Fruit fly (Drosophila melanogaster) whole organism, embryonic: ENCODE measurements around the gene fau.

Source experiments
- Abd-B ChIP-seq: fragments of 200-800 bp; sonication (Bioruptor generic); optimal IDR thresholded peaks from 2 replicates; lab custom pipeline; 2018; ENCODE audit warnings: missing biosample characterization, mild to moderate bottlenecking, missing genetic modification characterization, moderate library complexity
- Bteb2 ChIP-seq: fragments of 200-800 bp; sonication (Bioruptor generic); optimal IDR thresholded peaks from 2 replicates; lab custom pipeline; 2016; ENCODE audit warnings: missing biosample characterization, missing genetic modification characterization
- CG10267 ChIP-seq: fragments of 200-800 bp; sonication (Bioruptor generic); optimal IDR thresholded peaks from 2 replicates; lab custom pipeline; 2018; ENCODE audit warnings: missing biosample characterization, mild to moderate bottlenecking, missing genetic modification characterization, moderate library complexity
- CG10321 ChIP-seq: fragments of 200-800 bp; sonication (Bioruptor generic); IDR thresholded peaks from 2 replicates; pipeline ENCODE4 v1.3.6; 2022; ENCODE audit warnings: missing biosample characterization, missing genetic modification characterization
- CG10431 ChIP-seq: fragments of 200-800 bp; sonication (Bioruptor generic); optimal IDR thresholded peaks from 3 replicates; lab custom pipeline; 2018; ENCODE audit warnings: missing biosample characterization, mild to moderate bottlenecking, missing genetic modification characterization
- CG12155 ChIP-seq: fragments of 200-800 bp; sonication (Bioruptor generic); optimal IDR thresholded peaks from 3 replicates; lab custom pipeline; 2016; ENCODE audit warnings: missing biosample characterization, missing genetic modification characterization
- CG14860 ChIP-seq: fragments of 200-800 bp; sonication (Bioruptor generic); IDR thresholded peaks from 3 replicates; pipeline ENCODE4 v1.3.6; 2022; ENCODE audit warnings: missing biosample characterization, missing genetic modification characterization; ENCODE audit not compliant: partially characterized antibody
- CG15269 ChIP-seq: fragments of 200-800 bp; sonication (Bioruptor generic); optimal IDR thresholded peaks from 2 replicates; lab custom pipeline; 2018; ENCODE audit warnings: missing biosample characterization, mild to moderate bottlenecking, missing genetic modification characterization, moderate library complexity
- CG1602 ChIP-seq: fragments of 200-800 bp; sonication (Bioruptor generic); optimal IDR thresholded peaks from 3 replicates; lab custom pipeline; 2016; ENCODE audit warnings: missing biosample characterization, missing genetic modification characterization
- CG16863 ChIP-seq: fragments of 200-800 bp; sonication (Bioruptor generic); optimal IDR thresholded peaks from 3 replicates; lab custom pipeline; 2016; ENCODE audit warnings: missing biosample characterization, missing genetic modification characterization
- CG17802 ChIP-seq: fragments of 200-800 bp; sonication (Bioruptor generic); optimal IDR thresholded peaks from 2 replicates; lab custom pipeline; 2018; ENCODE audit warnings: missing biosample characterization, mild to moderate bottlenecking, missing genetic modification characterization, moderate library complexity
- CG1832 ChIP-seq: fragments of 200-800 bp; sonication (Bioruptor generic); optimal IDR thresholded peaks from 2 replicates; lab custom pipeline; 2017; ENCODE audit warnings: missing biosample characterization, mild to moderate bottlenecking, missing genetic modification characterization, inconsistent platforms
- CG2889 ChIP-seq: fragments of 200-800 bp; sonication (Bioruptor generic); IDR thresholded peaks from 3 replicates; pipeline ENCODE4 v1.3.6; 2022; ENCODE audit warnings: missing biosample characterization, missing genetic modification characterization
- CG30403 ChIP-seq: fragments of 200-800 bp; sonication (Bioruptor generic); optimal IDR thresholded peaks from 3 replicates; lab custom pipeline; 2016; ENCODE audit warnings: missing biosample characterization, missing genetic modification characterization
- CG32532 ChIP-seq: fragments of 200-800 bp; sonication (Bioruptor generic); IDR thresholded peaks from 2 replicates; pipeline ENCODE4 v1.3.6; 2022; ENCODE audit warnings: missing biosample characterization, missing genetic modification characterization
- CG3838 ChIP-seq: fragments of 200-800 bp; sonication (Bioruptor generic); optimal IDR thresholded peaks from 3 replicates; lab custom pipeline; 2016; ENCODE audit warnings: missing biosample characterization, missing genetic modification characterization
- CG4282 ChIP-seq: fragments of 200-800 bp; sonication (Bioruptor generic); optimal IDR thresholded peaks from 2 replicates; lab custom pipeline; 2016; ENCODE audit warnings: missing biosample characterization, missing genetic modification characterization
- CG43689 ChIP-seq: fragments of 200-800 bp; sonication (Bioruptor generic); IDR thresholded peaks from 2 replicates; pipeline ENCODE4 v1.3.6; 2022; ENCODE audit warnings: missing biosample characterization, missing genetic modification characterization
- CG6254 ChIP-seq: fragments of 200-800 bp; sonication (Bioruptor generic); optimal IDR thresholded peaks from 3 replicates; lab custom pipeline; 2017; ENCODE audit warnings: mild to moderate bottlenecking, missing biosample characterization, missing genetic modification reagents, missing genetic modification characterization
- CG6654 ChIP-seq: fragments of 200-800 bp; sonication (Bioruptor generic); optimal IDR thresholded peaks from 2 replicates; lab custom pipeline; 2017; ENCODE audit warnings: missing biosample characterization, mild to moderate bottlenecking, missing genetic modification characterization
- CG6689 ChIP-seq: fragments of 200-800 bp; sonication (Bioruptor generic); IDR thresholded peaks from 2 replicates; pipeline ENCODE4 v1.3.6; 2022; ENCODE audit warnings: missing biosample characterization, missing genetic modification characterization
- CG7271 ChIP-seq: fragments of 200-800 bp; sonication (Bioruptor generic); optimal IDR thresholded peaks from 2 replicates; lab custom pipeline; 2018; ENCODE audit warnings: missing biosample characterization, mild to moderate bottlenecking, missing genetic modification characterization, moderate library complexity
- CG8388 ChIP-seq: fragments of 200-800 bp; sonication (Bioruptor generic); optimal IDR thresholded peaks from 2 replicates; lab custom pipeline; 2019; ENCODE audit warnings: missing biosample characterization, mild to moderate bottlenecking, missing genetic modification characterization, moderate library complexity
- CG9876 ChIP-seq: fragments of 200-800 bp; sonication (Bioruptor generic); optimal IDR thresholded peaks from 2 replicates; lab custom pipeline; 2016; ENCODE audit warnings: missing biosample characterization, missing genetic modification characterization
- CrebB ChIP-seq: fragments of 200-800 bp; sonication (Bioruptor generic); optimal IDR thresholded peaks from 3 replicates; lab custom pipeline; 2018; ENCODE audit warnings: missing biosample characterization, mild to moderate bottlenecking, missing genetic modification characterization
- Dek ChIP-seq: fragments of 200-800 bp; sonication (Bioruptor generic); optimal IDR thresholded peaks from 3 replicates; lab custom pipeline; 2019; ENCODE audit warnings: missing biosample characterization, mild to moderate bottlenecking, missing genetic modification characterization, moderate library complexity
- Dip3 ChIP-seq: fragments of 200-800 bp; sonication (Bioruptor generic); optimal IDR thresholded peaks from 3 replicates; lab custom pipeline; 2016; ENCODE audit warnings: missing biosample characterization, missing genetic modification characterization
- Gsc ChIP-seq: fragments of 200-800 bp; sonication (Bioruptor generic); IDR thresholded peaks from 2 replicates; pipeline ENCODE4 v1.3.6; 2022; ENCODE audit warnings: missing biosample characterization, missing genetic modification characterization
- HLH54F ChIP-seq: fragments of 200-800 bp; sonication (Bioruptor generic); optimal IDR thresholded peaks from 3 replicates; lab custom pipeline; 2016; ENCODE audit warnings: missing biosample characterization, missing genetic modification characterization
- Lhr ChIP-seq: fragments of 200-800 bp; sonication (Bioruptor generic); optimal IDR thresholded peaks from 3 replicates; lab custom pipeline; 2017; ENCODE audit warnings: mild to moderate bottlenecking, missing biosample characterization, missing genetic modification reagents, missing genetic modification characterization
- Sox102F ChIP-seq: fragments of 200-800 bp; sonication (Bioruptor generic); optimal IDR thresholded peaks from 2 replicates; lab custom pipeline; 2018; ENCODE audit warnings: missing biosample characterization, mild to moderate bottlenecking, missing genetic modification characterization, moderate library complexity
- Stat92E ChIP-seq, 3 experiments: fragments of >200 bp in 2 of 3; fragments of 200-800 bp in 1 of 3; sonication (Bioruptor generic) in 1 of 3; optimal IDR thresholded peaks; 2 replicates each; lab custom pipeline; 2017 to 2019; ENCODE audit warnings: missing biosample characterization in 3 of 3, missing genetic modification characterization in 3 of 3, mild to moderate bottlenecking in 1 of 3, moderate library complexity in 1 of 3
- btn ChIP-seq: fragments of 200-800 bp; sonication (Bioruptor generic); optimal IDR thresholded peaks from 2 replicates; lab custom pipeline; 2016; ENCODE audit warnings: missing biosample characterization, missing genetic modification characterization
- cad ChIP-seq: fragments of >200 bp; optimal IDR thresholded peaks from 2 replicates; lab custom pipeline; 2017; ENCODE audit warnings: missing biosample characterization, missing genetic modification characterization
- cato ChIP-seq: fragments of 200-800 bp; sonication (Bioruptor generic); optimal IDR thresholded peaks from 2 replicates; lab custom pipeline; 2016; ENCODE audit warnings: missing biosample characterization, missing genetic modification characterization, borderline replicate concordance
- croc ChIP-seq: fragments of 200-800 bp; sonication (Bioruptor generic); conservative IDR thresholded peaks from 3 replicates; pipeline ENCODE4 v1.3.6; 2022; ENCODE audit warnings: missing biosample characterization, missing genetic modification characterization
- dm ChIP-seq: fragments of 200-800 bp; sonication (Bioruptor generic); optimal IDR thresholded peaks from 3 replicates; lab custom pipeline; 2016; ENCODE audit warnings: missing biosample characterization, missing genetic modification characterization
- emc ChIP-seq: fragments of 200-800 bp; sonication (Bioruptor generic); optimal IDR thresholded peaks from 2 replicates; lab custom pipeline; 2016; ENCODE audit warnings: missing biosample characterization, missing genetic modification characterization
- gcm2 ChIP-seq: fragments of 200-800 bp; sonication (Bioruptor generic); optimal IDR thresholded peaks from 2 replicates; lab custom pipeline; 2016; ENCODE audit warnings: missing biosample characterization, missing genetic modification characterization
- gem ChIP-seq: fragments of 200-800 bp; sonication (Bioruptor generic); optimal IDR thresholded peaks from 2 replicates; lab custom pipeline; 2019; ENCODE audit warnings: missing biosample characterization, mild to moderate bottlenecking, missing genetic modification characterization, moderate library complexity
- jumu ChIP-seq: fragments of 200-800 bp; sonication (Bioruptor generic); optimal IDR thresholded peaks from 3 replicates; lab custom pipeline; 2016; ENCODE audit warnings: missing biosample characterization, missing genetic modification characterization
- maf-S ChIP-seq: fragments of 200-800 bp; sonication (Bioruptor generic); optimal IDR thresholded peaks from 2 replicates; lab custom pipeline; 2016; ENCODE audit warnings: missing biosample characterization, missing genetic modification characterization
- nerfin-2 ChIP-seq: fragments of 200-800 bp; sonication (Bioruptor generic); IDR thresholded peaks from 2 replicates; pipeline ENCODE4 v1.3.6; 2022; ENCODE audit warnings: missing biosample characterization, missing genetic modification characterization; ENCODE audit not compliant: partially characterized antibody
- pho ChIP-seq: fragments of 200-800 bp; sonication (Bioruptor generic); optimal IDR thresholded peaks from 2 replicates; lab custom pipeline; 2016; ENCODE audit warnings: missing biosample characterization, missing genetic modification characterization
- pita ChIP-seq: fragments of 200-800 bp; sonication (Bioruptor generic); optimal IDR thresholded peaks from 2 replicates; lab custom pipeline; 2017; ENCODE audit warnings: missing biosample characterization, mild to moderate bottlenecking, missing genetic modification characterization
- psq ChIP-seq: fragments of 200-800 bp; sonication (Bioruptor generic); optimal IDR thresholded peaks from 2 replicates; lab custom pipeline; 2017; ENCODE audit warnings: missing biosample characterization, missing genetic modification characterization
- ranshi ChIP-seq: fragments of 200-800 bp; sonication (Bioruptor generic); IDR thresholded peaks from 2 replicates; pipeline ENCODE4 v1.3.6; 2022; ENCODE audit warnings: missing biosample characterization, missing genetic modification characterization
- repo ChIP-seq: fragments of 200-800 bp; sonication (Bioruptor generic); optimal IDR thresholded peaks from 2 replicates; lab custom pipeline; 2016; ENCODE audit warnings: missing biosample characterization, missing genetic modification characterization
- tin ChIP-seq: fragments of 200-800 bp; sonication (Bioruptor generic); optimal IDR thresholded peaks from 3 replicates; lab custom pipeline; 2016; ENCODE audit warnings: missing biosample characterization, missing genetic modification characterization
- toy ChIP-seq: fragments of 200-800 bp; sonication (Bioruptor generic); IDR thresholded peaks from 2 replicates; pipeline ENCODE4 v1.3.6; 2022; ENCODE audit warnings: missing biosample characterization, missing genetic modification characterization
- usp ChIP-seq: fragments of >200 bp; optimal IDR thresholded peaks from 2 replicates; lab custom pipeline; 2017; ENCODE audit warnings: missing biosample characterization, missing genetic modification characterization
- wek ChIP-seq: fragments of 200-800 bp; sonication (Bioruptor generic); optimal IDR thresholded peaks from 3 replicates; lab custom pipeline; 2018; ENCODE audit warnings: missing biosample characterization, mild to moderate bottlenecking, missing genetic modification characterization, moderate library complexity

fau gene

DNA sequence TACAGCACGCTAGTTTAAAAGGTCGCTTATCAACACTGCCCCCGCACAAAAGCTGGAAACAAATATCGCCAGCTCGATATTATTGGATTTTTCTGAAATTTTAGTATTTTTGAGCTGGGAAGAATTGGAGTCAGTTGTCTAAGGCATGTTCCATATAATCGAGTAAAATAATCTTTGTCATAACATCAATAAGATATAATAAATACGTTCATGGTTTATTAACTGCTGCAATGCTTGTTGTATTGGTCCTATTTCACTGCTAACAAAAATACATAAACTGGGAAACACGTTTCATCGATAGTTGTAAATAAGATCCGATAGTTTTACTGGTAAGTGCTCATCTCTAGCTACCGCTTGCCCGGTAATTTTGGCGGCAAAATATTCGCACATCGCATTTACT is 11.0 kb upstream of the fau start, which contains the start of the genes Art1 and Mcm5 (continued):
- TF ChIP-seq Sox102F (GFP tag; lab: Kevin White, UChicago) (no peak), CG9876 (no peak), Bteb2 (GFP tag; lab: Kevin White, UChicago) (peak; percentile 50), CG43689 (GFP tag; lab: Robert Waterston, UW) (no peak), dm (GFP tag; lab: Kevin White, UChicago) (peak; percentile 92), jumu (peak; percentile 53), CG6654 (GFP tag; lab: Kevin White, UChicago) (no peak), CG1832 (GFP tag; lab: Kevin White, UChicago) (no peak), CG10431 (GFP tag; lab: Kevin White, UChicago) (no peak), CG7271 (tag; lab: Kevin White, UChicago) (no peak), Gsc (no peak), cad (GFP tag; lab: Kevin White, UChicago) (no peak), gcm2 (GFP tag; lab: Kevin White, UChicago) (no peak), CrebB (tag; lab: Kevin White, UChicago) (no peak), CG1602 (GFP tag; lab: Kevin White, UChicago) (no peak), maf-S (peak; percentile 51), CG32532 (GFP tag; lab: Robert Waterston, UW) (peak; percentile 12; the same call in 1 of the 2 replicates), btn (no peak), CG16863 (peak; percentile 37), CG14860 (peak; percentile 90), CG6689 (GFP tag; lab: Robert Waterston, UW) (no peak), psq (no peak), tin (GFP tag; lab: Kevin White, UChicago) (peak; percentile 42), CG17802 (tag; lab: Kevin White, UChicago) (peak; percentile 43), pita (no peak), CG8388 (GFP tag; lab: Kevin White, UChicago) (no peak), Abd-B (GFP tag; lab: Kevin White, UChicago) (peak; percentile 51), cato (GFP tag; lab: Kevin White, UChicago) (no peak), CG2889 (GFP tag; lab: Robert Waterston, UW) (no peak), CG10267 (tag; lab: Kevin White, UChicago) (peak; percentile 98), Dip3 (GFP tag; lab: Kevin White, UChicago) (peak; percentile 85), croc (GFP tag; lab: Robert Waterston, UW) (peak; percentile 17; the same call in 1 of the 3 replicates), CG10321 (GFP tag; lab: Robert Waterston, UW) (no peak), toy (GFP tag; lab: Robert Waterston, UW) (no peak), CG15269 (tag; lab: Kevin White, UChicago) (no peak), ranshi (no peak), CG12155 (GFP tag; lab: Kevin White, UChicago) (peak; percentile 61), usp (no peak), gem (tag; lab: Kevin White, UChicago) (no peak), CG3838 (no peak), CG4282 (GFP tag; lab: Kevin White, UChicago) (no peak), HLH54F (peak; percentile 60), Lhr (GFP tag; lab: Kevin White, UChicago) (peak; percentile 52), repo (GFP tag; lab: Kevin White, UChicago) (no peak), pho (GFP tag; lab: Kevin White, UChicago) (peak; percentile 60), Dek (tag; lab: Kevin White, UChicago) (no peak), CG30403 (peak; percentile 67), wek (no peak), Stat92E (GFP tag; optimal IDR thresholded peaks at IDR 0.05; lab: Kevin White, UChicago) (no peak), CG6254 (GFP tag; lab: Kevin White, UChicago) (no peak), nerfin-2 (peak; percentile 83), emc (GFP tag; lab: Kevin White, UChicago) (no peak)
